Fruit fly (Drosophila melanogaster): Measurements from ENCODE around the gene CG5555.

CG5555 gene

DNA sequence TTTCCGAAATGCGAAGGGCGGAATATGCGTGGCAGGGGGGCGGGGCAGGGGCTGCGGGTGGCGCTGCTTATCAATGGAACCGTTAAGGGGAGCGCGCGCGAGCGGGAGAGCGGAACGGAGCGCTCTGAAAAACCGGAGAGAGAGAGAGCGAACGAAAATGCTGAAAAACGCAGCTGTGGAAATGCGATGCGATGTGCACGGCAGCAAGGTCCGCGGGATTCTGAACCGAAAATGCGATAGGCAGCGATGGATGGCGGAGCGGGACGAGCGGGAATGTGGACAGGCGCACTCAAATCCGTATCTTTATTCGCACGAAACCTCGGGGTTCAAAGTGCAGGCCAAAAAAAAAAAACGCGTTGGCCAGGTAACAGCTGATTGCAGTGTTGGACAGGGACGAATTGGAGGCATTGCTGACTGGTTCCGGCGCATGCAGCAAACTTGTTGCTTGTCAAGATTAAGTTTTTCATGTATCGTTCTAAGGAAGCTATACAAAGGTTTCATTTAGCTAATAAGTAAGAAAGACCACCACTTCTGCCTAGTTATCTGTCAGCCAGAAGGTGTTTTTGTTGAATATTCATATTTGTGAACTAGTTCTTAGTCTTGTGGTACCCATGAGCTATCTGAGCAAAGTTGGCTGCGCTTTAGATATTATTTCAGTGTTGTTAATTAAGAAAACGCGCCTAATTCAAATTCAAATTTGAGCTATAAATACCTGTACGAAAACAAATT lies 32.7 kb downstream of the CG5555 start, which contains the start of gene Ppcs (continued):
- TF ChIP-seq CG4820 (GFP tag; optimal IDR thresholded peaks at IDR 0.05) (peak; percentile 32), CG6683 (GFP tag; optimal IDR thresholded peaks at IDR 0.05) (peak; percentile 49), luna (GFP tag; optimal IDR thresholded peaks at IDR 0.05) (peak; percentile 38), pnt (GFP tag; optimal IDR thresholded peaks at IDR 0.05) (no peak), bigmax (GFP tag; optimal IDR thresholded peaks at IDR 0.05) (no peak), CG5245 (GFP tag; optimal IDR thresholded peaks at IDR 0.05) (no peak), emc (GFP tag; optimal IDR thresholded peaks at IDR 0.05) (peak; percentile 36), prd (optimal IDR thresholded peaks at IDR 0.05) (no peak), prd (GFP tag; IDR thresholded peaks at IDR 0.05) (0 out of 3 replicates have a peak, but pooled peaks have one; percentile 33), cas (GFP tag; IDR thresholded peaks at IDR 0.05) (no peak), CG17361 (GFP tag; IDR thresholded peaks at IDR 0.05) (peak; percentile 81), twi (tag; optimal IDR thresholded peaks at IDR 0.05) (peak; percentile 60), CG15696 (tag; optimal IDR thresholded peaks at IDR 0.05) (peak; percentile 17), CG13775 (GFP tag; optimal IDR thresholded peaks at IDR 0.05) (peak; percentile 69), CG7745 (tag; optimal IDR thresholded peaks at IDR 0.05) (no peak), pan (optimal IDR thresholded peaks at IDR 0.05) (no peak), pan (GFP tag; optimal IDR thresholded peaks at IDR 0.05 in 1 of 2, IDR thresholded peaks at IDR 0.05 in 1 of 2) (peak in 1 of 2 experiments; percentile 40), schlank (tag; optimal IDR thresholded peaks at IDR 0.05) (no peak), CG6854 (GFP tag; optimal IDR thresholded peaks at IDR 0.05) (peak; percentile 67), pb (GFP tag; optimal IDR thresholded peaks at IDR 0.05) (peak; percentile 68), Oli (tag; optimal IDR thresholded peaks at IDR 0.05) (peak; percentile 26), dmrt99B (tag; optimal IDR thresholded peaks at IDR 0.05) (peak; percentile 25), Jarid2 (GFP tag; optimal IDR thresholded peaks at IDR 0.05) (peak; percentile 66), CG1647 (GFP tag; optimal IDR thresholded peaks at IDR 0.05) (peak; percentile 23), dpn (GFP tag; optimal IDR thresholded peaks at IDR 0.05) (peak; percentile 35 to 76), NC2β (GFP tag; optimal IDR thresholded peaks at IDR 0.05) (peak; percentile 50), CG34376 (GFP tag; optimal IDR thresholded peaks at IDR 0.05) (peak; percentile 85), crp (GFP tag; optimal IDR thresholded peaks at IDR 0.05) (peak; percentile 86 to 96), CG2678 (tag; optimal IDR thresholded peaks at IDR 0.05) (peak; percentile 62), HLH3B (GFP tag; IDR thresholded peaks at IDR 0.05) (no peak; the same call in 1 of the 2 replicates), Ada2b (GFP tag; IDR thresholded peaks at IDR 0.05) (no peak), CG17328 (GFP tag; IDR thresholded peaks at IDR 0.05) (0 out of 2 replicates have a peak, but pooled peaks have one; percentile 28), sqz (GFP tag; optimal IDR thresholded peaks at IDR 0.05) (peak; percentile 99), peb (GFP tag; IDR thresholded peaks at IDR 0.05) (no peak), CG11093 (GFP tag; IDR thresholded peaks at IDR 0.05) (no peak), CG10959 (GFP tag; IDR thresholded peaks at IDR 0.05) (no peak; the same call in 1 of the 2 replicates), cwo (GFP tag; optimal IDR thresholded peaks at IDR 0.05) (peak; percentile 59), CG3995 (GFP tag; optimal IDR thresholded peaks at IDR 0.05) (peak; percentile 63), CG13424 (tag; optimal IDR thresholded peaks at IDR 0.05) (peak; percentile 50), bbx (GFP tag; IDR thresholded peaks at IDR 0.05; ENCODE audit: partially characterized antibody) (no peak; the same call in 1 of the 2 replicates), CG4328 (GFP tag; optimal IDR thresholded peaks at IDR 0.05) (peak; percentile 69), CG14014 (GFP tag; IDR thresholded peaks at IDR 0.05) (no peak; the same call in 1 of the 2 replicates), pita (GFP tag; optimal IDR thresholded peaks at IDR 0.05) (no peak), Dbx (GFP tag; IDR thresholded peaks at IDR 0.05) (peak; percentile 54; the same call in 2 of the 3 replicates), phol (tag; optimal IDR thresholded peaks at IDR 0.05) (peak; percentile 73), CG18599 (GFP tag; optimal IDR thresholded peaks at IDR 0.05) (peak; percentile 68), CG32772 (GFP tag; IDR thresholded peaks at IDR 0.05) (peak; percentile 72), CG8359 (GFP tag; optimal IDR thresholded peaks at IDR 0.05; ENCODE audit: borderline replicate concordance) (no peak), salm (tag; optimal IDR thresholded peaks at IDR 0.05) (no peak)
